Worm (Caenorhabditis elegans) whole organism, dauer: Measurements from ENCODE around the gene F36H9.4.

Source experiments
- unc-62 ChIP-seq: sonication (generic microtip); optimal IDR thresholded peaks from 2 replicates; lab custom pipeline; 2017; ENCODE audit warnings: missing biosample characterization, missing genetic modification reagents, missing genetic modification characterization

The F36H9.4 gene

ce11 chrV:1779994-1780393 is 958 bp upstream of the F36H9.4 start:
- no peak for TF ChIP-seq unc-62

DNA sequence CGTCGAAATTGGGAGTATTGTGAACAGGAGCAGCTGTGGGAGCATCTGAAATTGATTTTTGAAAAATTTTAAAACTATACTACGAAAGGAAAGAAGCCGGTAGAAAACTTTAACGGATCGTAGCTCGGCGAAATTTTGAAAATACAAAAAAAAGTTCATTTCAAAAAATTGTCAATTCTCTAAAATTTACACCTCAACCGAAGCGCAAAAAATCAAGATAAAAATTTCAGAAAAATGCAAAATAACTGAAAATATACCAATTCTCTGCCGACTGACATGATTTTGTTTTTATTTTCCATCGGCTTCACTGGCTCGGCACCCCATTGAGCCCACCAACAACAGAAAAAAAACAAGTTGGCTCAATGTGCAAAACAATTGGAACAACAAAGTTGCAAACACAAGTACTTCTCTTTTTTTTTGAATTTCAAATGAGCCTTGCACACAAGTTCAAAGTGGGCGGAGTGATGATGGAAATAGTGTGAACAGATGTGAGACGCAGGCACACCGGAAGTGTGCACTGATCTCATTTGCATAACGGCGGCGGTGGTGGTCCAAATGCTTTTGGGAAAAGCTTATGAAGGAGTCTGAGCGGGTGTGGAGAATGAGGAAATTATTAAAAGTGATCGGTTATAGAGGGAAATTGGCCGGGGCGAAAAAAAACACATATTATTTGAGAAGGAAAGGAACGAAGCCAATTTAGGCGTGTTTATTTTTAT is 4.0 kb downstream of the F36H9.4 start, which contains the start of gene F36H9.7:
TSS of gene F36H9.7 (minus strand) at position 51 of the 716 bp plus-strand sequence.
- TF ChIP-seq unc-62, result no peak

DNA sequence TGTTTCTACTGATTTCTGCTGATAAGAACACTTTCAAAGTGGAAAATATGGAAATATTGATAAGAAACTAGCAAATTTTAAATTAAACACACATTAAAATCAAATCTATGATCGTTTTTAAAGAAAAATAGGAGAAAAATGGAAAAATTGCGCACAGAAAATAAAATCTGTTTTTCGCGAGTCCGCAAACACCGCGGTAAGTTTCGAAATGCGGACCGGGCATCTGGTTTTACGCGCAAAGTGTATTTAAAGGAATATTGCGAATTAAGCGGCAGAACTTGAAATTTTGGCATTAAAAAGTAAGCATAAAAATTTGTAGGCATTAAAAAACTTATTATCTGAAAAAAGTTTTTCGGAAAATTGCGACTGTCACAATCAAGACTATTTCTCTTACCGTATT is 5.9 kb downstream of the F36H9.4 start:
- no peak for TF ChIP-seq unc-62

- TF ChIP-seq unc-62, result no peak
Measured at ce11 chrV:1771727-1772126, 7.3 kb downstream of the F36H9.4 start, which contains the start of gene dhs-13. dhs-13 (minus strand) TSS chrV:1771734.

DNA sequence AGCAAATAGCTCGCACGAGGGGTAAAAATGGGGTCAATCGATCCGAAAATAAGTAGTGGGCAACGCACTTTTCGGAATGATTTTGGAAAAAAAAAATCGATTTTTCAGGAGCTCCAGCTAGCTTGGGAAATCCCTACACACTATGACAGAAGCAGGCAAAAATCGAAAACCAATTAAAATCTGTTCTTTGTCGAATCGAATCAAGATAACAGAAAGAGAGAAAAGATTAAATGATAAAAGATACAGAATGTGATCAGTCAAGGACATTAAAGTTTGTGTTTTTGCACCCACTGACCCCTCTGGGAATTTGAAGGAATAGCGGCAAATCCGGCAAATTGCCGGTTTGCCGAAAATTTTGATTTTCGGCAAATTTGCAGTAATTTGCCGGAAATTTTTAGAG is 11.6 kb downstream of the F36H9.4 start:
- no peak for TF ChIP-seq unc-62

DNA sequence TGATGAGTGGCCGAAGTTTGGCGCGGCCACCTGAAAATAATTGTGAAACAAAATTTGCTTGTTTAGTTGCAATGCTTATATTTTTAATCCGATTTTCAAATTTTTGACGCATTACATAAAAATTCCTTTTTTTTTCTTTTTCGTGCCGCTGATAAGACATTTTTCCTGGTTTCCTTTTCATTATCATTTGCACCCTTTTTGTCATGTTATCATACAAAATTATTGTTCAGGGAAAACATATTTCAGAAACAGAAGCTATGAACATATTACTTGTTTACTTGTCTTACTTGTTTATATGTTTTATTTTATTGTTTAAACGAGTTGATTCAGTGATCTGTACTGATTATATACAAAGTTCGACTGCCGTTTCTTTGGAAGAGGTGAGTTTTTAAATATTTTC is 18.4 kb downstream of the F36H9.4 start, which contains the start of gene clec-205:
TSS of gene clec-205 (plus strand) at position 212 of the 400 bp plus-strand sequence.
- no peak for TF ChIP-seq unc-62

- TF ChIP-seq unc-62, result no peak
Measured at ce11 chrV:1756856-1757255, 22.2 kb downstream of the F36H9.4 start, which contains the start of gene clec-204. clec-204 (plus strand) TSS chrV:1757156.

DNA sequence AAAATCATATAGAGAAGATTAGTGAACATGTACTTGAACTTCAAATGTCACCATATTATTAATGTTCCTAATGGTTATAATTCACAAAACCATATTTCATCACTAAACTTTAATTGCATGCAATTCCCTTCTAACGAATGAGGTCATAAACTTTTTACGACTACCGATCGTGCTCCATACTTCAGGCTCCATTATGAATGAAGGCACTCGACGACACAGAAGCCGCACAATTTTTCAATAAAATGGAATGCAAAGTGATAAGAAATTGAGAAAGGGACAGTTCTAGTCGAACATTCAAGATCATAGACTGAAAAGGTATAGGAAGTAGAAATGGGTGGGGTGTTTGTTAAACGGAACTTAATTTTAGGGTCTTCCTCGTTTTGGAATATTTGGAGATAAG is 22.9 kb downstream of the F36H9.4 start:
- no peak for TF ChIP-seq unc-62

DNA sequence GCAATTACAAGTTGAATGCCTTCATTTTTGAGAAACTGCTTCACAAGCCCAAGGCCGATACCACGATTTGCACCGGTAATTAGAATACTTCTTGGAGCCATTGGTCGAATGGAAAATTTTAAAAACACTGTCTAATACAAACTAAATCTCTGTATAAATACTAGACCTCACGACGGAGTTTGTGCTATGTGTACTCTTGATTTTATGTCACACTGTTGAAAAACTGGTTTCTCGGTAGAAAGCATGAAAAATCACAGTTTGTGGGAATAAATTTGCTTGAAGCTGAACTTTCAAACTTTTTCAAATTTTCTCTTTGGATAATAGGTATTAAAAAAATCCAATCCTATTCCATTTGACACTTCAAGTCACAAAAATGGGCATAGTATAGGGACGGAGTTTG is 23.4 kb downstream of the F36H9.4 start, which contains the start of gene ZK697.14:
TSS of gene ZK697.14 (minus strand) at position 101 of the 400 bp plus-strand sequence.
- TF ChIP-seq unc-62, result no peak

ce11 chrV:1752496-1752895 is 26.5 kb downstream of the F36H9.4 start, which contains the start of gene ZK697.1:
ZK697.1 (plus strand) TSS chrV:1752796.
- TF ChIP-seq unc-62, result no peak

ce11 chrV:1751449-1751848 is 27.6 kb downstream of the F36H9.4 start, which contains the start of gene srh-199:
srh-199 (minus strand) TSS chrV:1751549.
- no peak for TF ChIP-seq unc-62

ce11 chrV:1749053-1749452 is 30.0 kb downstream of the F36H9.4 start, which contains the start of gene ZK697.8:
ZK697.8 (minus strand) TSS chrV:1749153.
- no peak for TF ChIP-seq unc-62

- TF ChIP-seq unc-62, result no peak
Measured at ce11 chrV:1743205-1743870, 35.7 kb downstream of the F36H9.4 start, which contains the start of gene nhr-256. nhr-256 (plus strand) TSS chrV:1743771.

ce11 chrV:1741074-1741473 is 38.0 kb downstream of the F36H9.4 start, which contains the start of gene srab-25:
srab-25 (minus strand) TSS chrV:1741174.
- no peak for TF ChIP-seq unc-62

ce11 chrV:1734569-1734968 is 44.5 kb downstream of the F36H9.4 start, which contains the start of gene str-160:
str-160 (plus strand) TSS chrV:1734869.
- TF ChIP-seq unc-62, result no peak

DNA sequence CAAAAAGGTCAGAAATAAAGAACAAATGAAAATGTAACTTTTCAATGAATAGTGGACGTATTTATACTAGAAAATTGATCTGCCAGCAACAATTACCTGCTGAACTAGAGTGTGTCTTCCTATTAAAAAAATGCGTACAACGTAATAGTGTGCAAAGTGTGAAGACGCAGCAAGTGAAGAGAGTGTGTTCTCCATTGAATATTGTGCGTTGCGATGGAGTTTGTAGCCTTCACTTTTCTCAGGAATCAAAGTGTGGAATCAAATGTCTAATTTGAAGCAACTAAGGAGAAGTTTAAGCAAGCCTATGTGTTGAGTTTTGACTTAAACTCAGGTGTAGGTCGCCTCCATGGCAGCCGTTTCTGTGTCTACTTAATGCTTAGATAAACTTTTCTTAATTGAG is 47.1 kb downstream of the F36H9.4 start, which contains the start of gene gst-21:
TSS of gene gst-21 (minus strand) at position 101 of the 400 bp plus-strand sequence.
- no peak for TF ChIP-seq unc-62
